Worm (Caenorhabditis elegans) whole organism, midembryonic: ENCODE measurements around the gene hecd-1.

Experiments used
- T22C8.4 ChIP-seq: fragments of 200-800 bp; sonication (Bioruptor generic); IDR thresholded peaks from 2 replicates; pipeline ENCODE4 v1.3.6; 2022; ENCODE audit warnings: missing genetic modification characterization, missing compliant biosample characterization
- cog-1 ChIP-seq: sonication (generic microtip); optimal IDR thresholded peaks from 2 replicates; lab custom pipeline; 2016; ENCODE audit warnings: missing genetic modification characterization, missing compliant biosample characterization
- flt-1 ChIP-seq: fragments of 200-800 bp; sonication (Bioruptor generic); IDR thresholded peaks from 2 replicates; pipeline ENCODE4 v1.3.6; 2022; ENCODE audit warnings: missing genetic modification characterization, missing compliant biosample characterization
- klf-2 ChIP-seq: fragments of 200-800 bp; sonication (Bioruptor generic); conservative IDR thresholded peaks from 2 replicates; pipeline ENCODE4 v1.3.6; 2022; ENCODE audit warnings: missing genetic modification reagents, missing genetic modification characterization, missing compliant biosample characterization
- med-1 ChIP-seq: sonication (generic microtip); optimal IDR thresholded peaks from 2 replicates; lab custom pipeline; 2017; ENCODE audit warnings: missing genetic modification characterization, mild to moderate bottlenecking, missing compliant biosample characterization, antibody characterized with exemption, missing genetic modification reagents; ENCODE audit not compliant: insufficient read depth
- ref-1 ChIP-seq: fragments of 200-800 bp; sonication (Bioruptor generic); conservative IDR thresholded peaks from 2 replicates; pipeline ENCODE4 v1.3.6; 2022; ENCODE audit warnings: missing genetic modification reagents, missing genetic modification characterization, missing compliant biosample characterization
- tab-1 ChIP-seq: fragments of 200-800 bp; sonication (Bioruptor generic); IDR thresholded peaks from 2 replicates; pipeline ENCODE4 v1.3.6; 2022; ENCODE audit warnings: missing genetic modification characterization, missing compliant biosample characterization
- ztf-23 ChIP-seq: fragments of 200-800 bp; sonication (Bioruptor generic); IDR thresholded peaks from 2 replicates; pipeline ENCODE4 v1.3.6; 2022; ENCODE audit warnings: missing genetic modification reagents, missing genetic modification characterization, missing compliant biosample characterization
- ztf-29 ChIP-seq: fragments of 200-800 bp; sonication (Bioruptor generic); IDR thresholded peaks from 2 replicates; pipeline ENCODE4 v1.3.6; 2022; ENCODE audit warnings: missing genetic modification reagents, missing genetic modification characterization, missing compliant biosample characterization

The hecd-1 gene

DNA sequence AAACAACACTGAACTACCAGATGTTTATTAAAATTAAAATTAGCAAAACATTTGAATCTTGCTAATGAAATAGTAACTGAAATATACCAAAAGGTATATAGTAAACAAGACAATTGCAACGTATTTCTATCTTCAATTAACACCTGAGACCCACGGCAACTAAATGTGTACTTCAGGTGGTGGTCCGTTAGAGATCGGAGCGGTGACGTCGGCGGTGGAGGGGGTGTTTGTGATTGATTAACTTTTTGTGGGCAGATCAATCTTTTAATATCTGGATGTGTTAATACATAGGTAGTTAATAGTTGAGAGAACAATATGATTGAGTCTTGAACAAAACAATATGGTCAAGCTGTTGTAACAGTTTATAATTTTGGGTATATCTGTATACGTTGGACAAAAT, 48.4 kb downstream of the hecd-1 start:
- no peak for TF ChIP-seq ztf-29 (GFP tag; lab: Robert Waterston, UW)

ce11 chrIV:7095396-7095964, 49.0 kb downstream of the hecd-1 start:
- TF ChIP-seq med-1 (no peak), flt-1 (GFP tag; lab: Robert Waterston, UW) (no peak), ztf-29 (GFP tag; lab: Robert Waterston, UW) (no peak), cog-1 (tag; lab: Kevin White, UChicago) (no peak), T22C8.4 (no peak), ztf-23 (GFP tag; lab: Robert Waterston, UW) (no peak), ref-1 (GFP tag; lab: Robert Waterston, UW) (no peak), tab-1 (GFP tag; lab: Robert Waterston, UW) (no peak), klf-2 (no peak)

DNA sequence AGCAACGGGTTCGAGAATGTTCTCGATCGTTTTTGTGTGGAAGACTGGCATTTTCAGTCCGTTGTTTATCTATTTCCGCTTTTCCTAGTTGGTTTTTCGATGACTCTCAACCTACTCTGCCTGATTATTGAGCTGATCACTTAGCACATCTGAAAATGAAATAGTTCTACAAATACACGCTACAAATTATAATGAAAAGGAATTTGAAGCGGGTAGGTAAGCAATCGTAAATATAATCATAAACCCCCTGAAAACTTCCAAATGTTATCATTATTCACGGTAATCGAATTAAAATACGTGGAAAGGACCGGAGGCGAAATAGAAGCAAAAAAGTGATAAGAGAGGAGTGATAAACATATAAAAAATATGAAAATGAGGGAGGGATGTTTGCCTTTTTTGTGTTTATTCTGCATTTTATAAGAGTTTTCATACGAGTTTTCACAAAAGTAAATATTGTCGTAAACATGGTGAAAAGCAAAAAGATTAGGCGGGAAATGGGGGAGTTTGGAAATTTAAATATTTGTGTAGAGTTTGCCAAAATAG, 50.2 kb downstream of the hecd-1 start, which contains the start of gene deb-1:
deb-1 (minus strand) TSS at position 51 of the 543 bp plus-strand sequence.
- TF ChIP-seq ztf-23 (GFP tag; lab: Robert Waterston, UW): no peak
- TF ChIP-seq cog-1 (tag; lab: Kevin White, UChicago): no peak
- TF ChIP-seq T22C8.4: no peak

ce11 chrIV:7084632-7085160, 59.8 kb downstream of the hecd-1 start, which contains the start of gene rps-4:
Gene rps-4, minus strand, starts transcription at chrIV:7084682.
- no peak for TF ChIP-seq ref-1 (GFP tag; lab: Robert Waterston, UW)
- TF ChIP-seq flt-1 (GFP tag; lab: Robert Waterston, UW): peak; percentile 83
- no peak for TF ChIP-seq ztf-23 (GFP tag; lab: Robert Waterston, UW)
- peak; percentile 61 for TF ChIP-seq cog-1 (tag; lab: Kevin White, UChicago)
- no peak for TF ChIP-seq med-1
- no peak for TF ChIP-seq ztf-29 (GFP tag; lab: Robert Waterston, UW)
